Worm (Caenorhabditis elegans): Measurements from ENCODE around the gene ref-2.

The ref-2 gene

DNA sequence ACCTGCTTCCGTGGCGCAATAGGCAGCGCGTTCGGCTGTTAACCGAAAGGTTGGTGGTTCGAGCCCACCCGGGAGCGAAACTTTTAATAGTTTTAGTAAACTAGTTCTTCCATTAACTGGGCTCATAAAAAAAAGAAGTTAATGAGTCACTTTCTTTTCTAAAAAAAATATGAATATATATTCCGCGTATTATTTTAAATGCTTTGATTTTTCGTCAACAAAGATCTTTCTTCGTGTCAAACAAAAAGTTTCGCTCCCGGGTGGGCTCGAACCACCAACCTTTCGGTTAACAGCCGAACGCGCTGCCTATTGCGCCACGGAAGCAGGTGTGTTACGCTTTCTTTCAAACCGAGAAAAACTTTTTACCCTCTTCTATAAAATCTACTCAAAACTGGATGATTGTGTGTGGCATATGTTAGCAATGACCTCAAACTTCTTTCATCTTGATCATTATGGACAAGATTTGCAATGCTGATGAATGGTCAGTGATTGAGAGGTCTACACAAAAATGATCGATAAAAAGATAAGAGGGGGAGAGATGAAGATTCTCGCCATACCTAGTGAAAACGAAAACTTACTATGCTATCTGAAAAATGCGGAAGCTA is 29.8 kb downstream of the ref-2 start (continued):
- TF ChIP-seq snpc-1.1 (tag; optimal IDR thresholded peaks at IDR 0.05; ENCODE audit: insufficient read depth) (no peak), nhr-90 (tag; optimal IDR thresholded peaks at IDR 0.05) (peak; percentile 62), lag-1 (GFP tag; IDR thresholded peaks at IDR 0.05) (no peak), tbp1 (GFP tag; optimal IDR thresholded peaks at IDR 0.05) (peak; percentile 86), D2030.7 (GFP tag; IDR thresholded peaks at IDR 0.05) (peak; percentile 83), hsf-1 (GFP tag; IDR thresholded peaks at IDR 0.05) (no peak), sdz-38 (tag; optimal IDR thresholded peaks at IDR 0.05) (no peak), mcd-1 (GFP tag; IDR thresholded peaks at IDR 0.05) (no peak; the same call in 1 of the 2 replicates), hrde-1 (tag; optimal IDR thresholded peaks at IDR 0.05; ENCODE audit: borderline replicate concordance) (peak; percentile 35), ama-1 (optimal IDR thresholded peaks at IDR 0.05) (no peak), ama-1 (GFP tag; optimal IDR thresholded peaks at IDR 0.05) (peak in 1 of 2 experiments; percentile 50), F22D6.2 (tag; optimal IDR thresholded peaks at IDR 0.05) (no peak), rpc-1 (optimal IDR thresholded peaks at IDR 0.05) (peak; percentile 78), rpc-1 (tag; optimal IDR thresholded peaks at IDR 0.05) (peak; percentile 92), snpc-1.3 (tag; optimal IDR thresholded peaks at IDR 0.05; ENCODE audit: insufficient read depth) (peak; percentile 12), cebp-1 (GFP tag; IDR thresholded peaks at IDR 0.05) (no peak), cebp-1 (tag; optimal IDR thresholded peaks at IDR 0.05) (peak; percentile 50), ceh-79 (tag; optimal IDR thresholded peaks at IDR 0.05) (no peak), mel-28 (tag; optimal IDR thresholded peaks at IDR 0.05; ENCODE audit: borderline replicate concordance) (no peak), mxl-1 (tag; optimal IDR thresholded peaks at IDR 0.05) (peak; percentile 64), B0019.2 (GFP tag; conservative IDR thresholded peaks at IDR 0.05) (no peak), sea-2 (GFP tag; IDR thresholded peaks at IDR 0.05) (no peak), B0336.3 (GFP tag; IDR thresholded peaks at IDR 0.05) (no peak), gei-17 (GFP tag; optimal IDR thresholded peaks at IDR 0.05) (no peak), somi-1 (GFP tag; optimal IDR thresholded peaks at IDR 0.05) (peak; percentile 25), akir-1 (GFP tag; optimal IDR thresholded peaks at IDR 0.05) (no peak), madf-10 (tag; optimal IDR thresholded peaks at IDR 0.05) (peak; percentile 18), ekl-4 (GFP tag; IDR thresholded peaks at IDR 0.05) (peak; percentile 29; the same call in 1 of the 2 replicates), nhr-80 (tag; optimal IDR thresholded peaks at IDR 0.05) (peak; percentile 40), C06A6.2 (GFP tag; conservative IDR thresholded peaks at IDR 0.05) (no peak), F57C9.4 (tag; optimal IDR thresholded peaks at IDR 0.05) (no peak), him-1 (tag; optimal IDR thresholded peaks at IDR 0.05) (peak; percentile 71), F57A8.1 (GFP tag; optimal IDR thresholded peaks at IDR 0.05) (no peak), ztf-22 (GFP tag; optimal IDR thresholded peaks at IDR 0.05) (peak; percentile 6), lir-1 (GFP tag; conservative IDR thresholded peaks at IDR 0.05) (no peak), ztf-3 (GFP tag; optimal IDR thresholded peaks at IDR 0.05) (no peak), aptf-3 (GFP tag; IDR thresholded peaks at IDR 0.05) (0 out of 2 replicates have a peak, but pooled peaks have one; percentile 48), unc-130 (GFP tag; optimal IDR thresholded peaks at IDR 0.05) (no peak), lin-35 (GFP tag; optimal IDR thresholded peaks at IDR 0.05) (peak in 1 of 3 experiments; percentile 53), lin-54 (GFP tag; optimal IDR thresholded peaks at IDR 0.05) (no peak), C17E4.6 (GFP tag; IDR thresholded peaks at IDR 0.05) (no peak), tbx-9 (tag; optimal IDR thresholded peaks at IDR 0.05; ENCODE audit: borderline replicate concordance) (no peak), ceh-100 (GFP tag; IDR thresholded peaks at IDR 0.05) (no peak), F33H1.4 (GFP tag; IDR thresholded peaks at IDR 0.05) (no peak), ztf-25 (GFP tag; IDR thresholded peaks at IDR 0.05) (0 out of 2 replicates have a peak, but pooled peaks have one; percentile 19), T07F8.4 (tag; optimal IDR thresholded peaks at IDR 0.05) (peak; percentile 50), nfya-2 (GFP tag; IDR thresholded peaks at IDR 0.05) (no peak), let-607 (tag; optimal IDR thresholded peaks at IDR 0.05) (peak in 1 of 2 experiments; percentile 20), madf-3 (GFP tag; IDR thresholded peaks at IDR 0.05) (no peak)
